Worm (Caenorhabditis elegans): ENCODE results near the gene E02H1.1.

- no peak for TF ChIP-seq mml-1 (tag; optimal IDR thresholded peaks at IDR 0.05)
- TF ChIP-seq nhr-12 (tag; optimal IDR thresholded peaks at IDR 0.05) = no peak
- TF ChIP-seq ceh-9 (tag; optimal IDR thresholded peaks at IDR 0.05) = no peak
- TF ChIP-seq nhr-237 (tag; optimal IDR thresholded peaks at IDR 0.05) = no peak
- no peak for TF ChIP-seq ztf-11 (tag; optimal IDR thresholded peaks at IDR 0.05)
- TF ChIP-seq nhr-23 (tag; optimal IDR thresholded peaks at IDR 0.05) = no peak
- TF ChIP-seq egl-5 (tag; optimal IDR thresholded peaks at IDR 0.05) = no peak
- TF ChIP-seq nhr-28 (tag; optimal IDR thresholded peaks at IDR 0.05) = no peak
Observed at ce11 chrII:9618759-9619158, 27.8 kb upstream of the E02H1.1 start.
